Worm (Caenorhabditis elegans) whole organism, L1 larva: ENCODE data around the gene cyp-34A5.

Source experiments
- C34B4.2 ChIP-seq: sonication (generic microtip); optimal IDR thresholded peaks from 2 replicates; lab custom pipeline; 2017; ENCODE audit warnings: mild to moderate bottlenecking, missing genetic modification characterization, missing compliant biosample characterization
- alr-1 ChIP-seq: fragments of 200-800 bp; sonication (Bioruptor generic); optimal IDR thresholded peaks from 2 replicates; lab custom pipeline; 2018; ENCODE audit warnings: borderline replicate concordance, mild to moderate bottlenecking, missing genetic modification characterization, missing compliant biosample characterization
- blmp-1 ChIP-seq: fragments of 150-350 bp; optimal IDR thresholded peaks from 2 replicates; lab custom pipeline; 2014; ENCODE audit warnings: missing biosample characterization, missing genetic modification characterization
- ceh-8 ChIP-seq: fragments of 200-800 bp; sonication (Bioruptor generic); optimal IDR thresholded peaks from 2 replicates; lab custom pipeline; 2018; ENCODE audit warnings: mild to moderate bottlenecking, missing genetic modification characterization, moderate library complexity, missing compliant biosample characterization
- ces-1 ChIP-seq: fragments of 150-350 bp; optimal IDR thresholded peaks from 2 replicates; lab custom pipeline; 2014; ENCODE audit warnings: missing biosample characterization, missing genetic modification reagents, missing genetic modification characterization
- dsc-1 ChIP-seq: sonication (generic microtip); optimal IDR thresholded peaks from 2 replicates; lab custom pipeline; 2016; ENCODE audit warnings: mild to moderate bottlenecking, missing genetic modification characterization, missing compliant biosample characterization
- efl-1 ChIP-seq, 4 experiments: fragments of 150-350 bp; optimal IDR thresholded peaks in 3 of 4; peaks in 1 of 4; 1 replicate in 1 of 4; 2 replicates in 3 of 4; lab custom pipeline; 2014; ENCODE audit warnings: missing biosample characterization in 2 of 4, missing genetic modification characterization in 2 of 4, missing genetic modification reagents in 2 of 4
- efl-3 ChIP-seq: fragments of 200-800 bp; sonication (Bioruptor generic); optimal IDR thresholded peaks from 2 replicates; lab custom pipeline; 2018; ENCODE audit warnings: mild to moderate bottlenecking, missing genetic modification characterization, missing compliant biosample characterization
- egl-13 ChIP-seq: sonication (generic microtip); optimal IDR thresholded peaks from 2 replicates; lab custom pipeline; 2016; ENCODE audit warnings: missing genotype, missing genetic modification reagents, missing genetic modification characterization, missing compliant biosample characterization
- elt-3 ChIP-seq, 6 experiments: fragments of 150-350 bp in 1 of 6; sonication (generic microtip); optimal IDR thresholded peaks; 2 replicates each; lab custom pipeline; 2017 to 2018; ENCODE audit warnings: missing biosample characterization in 6 of 6, missing genetic modification characterization in 6 of 6, inconsistent platforms in 1 of 6
- fkh-10 ChIP-seq: sonication (generic microtip); optimal IDR thresholded peaks from 2 replicates; lab custom pipeline; 2017; ENCODE audit warnings: missing biosample characterization, missing genetic modification reagents, missing genetic modification characterization
- fkh-4 ChIP-seq: sonication (generic microtip); optimal IDR thresholded peaks from 2 replicates; lab custom pipeline; 2016; ENCODE audit warnings: missing compliant biosample characterization, missing genetic modification characterization, borderline replicate concordance
- fkh-8 ChIP-seq: sonication (generic microtip); optimal IDR thresholded peaks from 2 replicates; lab custom pipeline; 2016; ENCODE audit warnings: mild to moderate bottlenecking, missing genetic modification characterization, missing compliant biosample characterization
- grh-1 ChIP-seq: fragments of 200-800 bp; sonication (Bioruptor generic); IDR thresholded peaks from 2 replicates; pipeline ENCODE4 v1.3.6; 2022; ENCODE audit warnings: missing genetic modification reagents, missing genetic modification characterization, missing compliant biosample characterization
- hlh-4 ChIP-seq: sonication (generic microtip); optimal IDR thresholded peaks from 2 replicates; lab custom pipeline; 2016; ENCODE audit warnings: mild to moderate bottlenecking, missing genetic modification characterization, missing compliant biosample characterization
- hpl-2 ChIP-seq: fragments of 150-350 bp; optimal IDR thresholded peaks from 2 replicates; lab custom pipeline; 2014; ENCODE audit warnings: missing biosample characterization, missing genetic modification reagents, missing genetic modification characterization
- isw-1 ChIP-seq: fragments of 200-800 bp; sonication (Bioruptor generic); IDR thresholded peaks from 2 replicates; pipeline ENCODE4 v1.3.6; 2022; ENCODE audit warnings: missing genetic modification characterization, missing compliant biosample characterization
- jun-1 ChIP-seq: fragments of 150-350 bp; optimal IDR thresholded peaks from 2 replicates; lab custom pipeline; 2014; ENCODE audit warnings: missing biosample characterization, missing genetic modification reagents, missing genetic modification characterization
- lin-14 ChIP-seq: fragments of 200-800 bp; sonication (Bioruptor generic); optimal IDR thresholded peaks from 2 replicates; lab custom pipeline; 2018; ENCODE audit warnings: mild to moderate bottlenecking, missing genetic modification characterization, moderate library complexity, missing compliant biosample characterization
- lin-35 ChIP-seq, 2 experiments: fragments of 150-350 bp; optimal IDR thresholded peaks; 2 replicates each; lab custom pipeline; 2014; ENCODE audit warnings: missing biosample characterization in 2 of 2, missing genetic modification characterization in 2 of 2, missing genetic modification reagents in 2 of 2
- lin-39 ChIP-seq: fragments of 150-350 bp; optimal IDR thresholded peaks from 2 replicates; lab custom pipeline; 2014; ENCODE audit warnings: missing biosample characterization, missing genetic modification reagents, missing genetic modification characterization
- lsy-2 ChIP-seq, 2 experiments: fragments of 150-350 bp; optimal IDR thresholded peaks; 2 replicates each; lab custom pipeline; 2014; ENCODE audit warnings: missing biosample characterization in 2 of 2, missing genetic modification characterization in 2 of 2
- mab-9 ChIP-seq: fragments of 200-800 bp; sonication (Bioruptor generic); IDR thresholded peaks from 2 replicates; pipeline ENCODE4 v1.3.6; 2022; ENCODE audit warnings: missing genetic modification reagents, missing genetic modification characterization, missing compliant biosample characterization
- mdl-1 ChIP-seq, 2 experiments: fragments of 150-350 bp; optimal IDR thresholded peaks; 2 replicates each; lab custom pipeline; 2014 to 2017; ENCODE audit warnings: missing biosample characterization in 2 of 2, missing genetic modification characterization in 2 of 2, inconsistent platforms in 1 of 2
- mef-2 ChIP-seq: fragments of 150-350 bp; optimal IDR thresholded peaks from 2 replicates; lab custom pipeline; 2014; ENCODE audit warnings: missing biosample characterization, missing genetic modification characterization
- nhr-11 ChIP-seq: fragments of 150-350 bp; optimal IDR thresholded peaks from 2 replicates; lab custom pipeline; 2014; ENCODE audit warnings: missing biosample characterization, missing genetic modification characterization
- nhr-20 ChIP-seq: sonication (generic microtip); optimal IDR thresholded peaks from 2 replicates; lab custom pipeline; 2016; ENCODE audit warnings: mild to moderate bottlenecking, missing genetic modification characterization, missing compliant biosample characterization
- nhr-28 ChIP-seq: fragments of 150-350 bp; optimal IDR thresholded peaks from 2 replicates; lab custom pipeline; 2014; ENCODE audit warnings: missing biosample characterization, missing genetic modification characterization
- nhr-47 ChIP-seq: sonication (generic microtip); optimal IDR thresholded peaks from 2 replicates; lab custom pipeline; 2016; ENCODE audit warnings: mild to moderate bottlenecking, missing genetic modification characterization, moderate library complexity, missing compliant biosample characterization
- nhr-71 ChIP-seq: sonication (generic microtip); optimal IDR thresholded peaks from 2 replicates; lab custom pipeline; 2016; ENCODE audit warnings: mild to moderate bottlenecking, missing genetic modification characterization, moderate library complexity, missing compliant biosample characterization
- nhr-76 ChIP-seq: sonication (generic microtip); optimal IDR thresholded peaks from 2 replicates; lab custom pipeline; 2017; ENCODE audit warnings: missing biosample characterization, missing genetic modification characterization
- nhr-77 ChIP-seq: fragments of 150-350 bp; optimal IDR thresholded peaks from 2 replicates; lab custom pipeline; 2014; ENCODE audit warnings: missing biosample characterization, missing genetic modification characterization
- nhr-84 ChIP-seq: sonication (generic microtip); optimal IDR thresholded peaks from 2 replicates; lab custom pipeline; 2017; ENCODE audit warnings: missing biosample characterization, missing genetic modification characterization
- nhr-85 ChIP-seq: sonication (generic microtip); peaks from one replicate; lab custom pipeline; 2016; ENCODE audit warnings: missing genetic modification characterization, inconsistent platforms, missing compliant biosample characterization
- nhr-90 ChIP-seq: sonication (generic microtip); optimal IDR thresholded peaks from 2 replicates; lab custom pipeline; 2016; ENCODE audit warnings: mild to moderate bottlenecking, missing genetic modification characterization, missing compliant biosample characterization; ENCODE audit not compliant: poor library complexity
- pax-3 ChIP-seq: fragments of 200-800 bp; sonication (Bioruptor generic); optimal IDR thresholded peaks from 2 replicates; lab custom pipeline; 2018; ENCODE audit warnings: mild to moderate bottlenecking, missing genetic modification characterization, moderate library complexity, missing compliant biosample characterization
- pqm-1 ChIP-seq: sonication (generic microtip); optimal IDR thresholded peaks from 3 replicates; lab custom pipeline; 2017; ENCODE audit warnings: missing biosample characterization, missing genetic modification characterization
- skn-1 ChIP-seq: fragments of 150-350 bp; optimal IDR thresholded peaks from 2 replicates; lab custom pipeline; 2014; ENCODE audit warnings: missing biosample characterization, missing genetic modification characterization
- snpc-4 ChIP-seq: fragments of 150-350 bp; optimal IDR thresholded peaks from 2 replicates; lab custom pipeline; 2014; ENCODE audit warnings: missing biosample characterization, missing genetic modification characterization
- sox-4 ChIP-seq: sonication (generic microtip); optimal IDR thresholded peaks from 2 replicates; lab custom pipeline; 2016; ENCODE audit warnings: missing genetic modification characterization, missing compliant biosample characterization
- sptf-1 ChIP-seq: fragments of 150-350 bp; optimal IDR thresholded peaks from 2 replicates; lab custom pipeline; 2014; ENCODE audit warnings: missing biosample characterization, missing genetic modification characterization
- unc-130 ChIP-seq: fragments of 150-350 bp; optimal IDR thresholded peaks from 2 replicates; lab custom pipeline; 2017; ENCODE audit warnings: missing biosample characterization, missing genetic modification characterization, inconsistent platforms
- unc-62 ChIP-seq: fragments of 150-350 bp; optimal IDR thresholded peaks from 2 replicates; lab custom pipeline; 2014; ENCODE audit warnings: missing biosample characterization, missing genetic modification reagents, missing genetic modification characterization
- unc-86 ChIP-seq: sonication (generic microtip); optimal IDR thresholded peaks from 2 replicates; lab custom pipeline; 2016; ENCODE audit warnings: missing genetic modification characterization, missing compliant biosample characterization
- zip-4 ChIP-seq: fragments of 200-800 bp; sonication (Bioruptor generic); optimal IDR thresholded peaks from 2 replicates; lab custom pipeline; 2018; ENCODE audit warnings: mild to moderate bottlenecking, missing genetic modification characterization, moderate library complexity, missing compliant biosample characterization

The cyp-34A5 gene

DNA sequence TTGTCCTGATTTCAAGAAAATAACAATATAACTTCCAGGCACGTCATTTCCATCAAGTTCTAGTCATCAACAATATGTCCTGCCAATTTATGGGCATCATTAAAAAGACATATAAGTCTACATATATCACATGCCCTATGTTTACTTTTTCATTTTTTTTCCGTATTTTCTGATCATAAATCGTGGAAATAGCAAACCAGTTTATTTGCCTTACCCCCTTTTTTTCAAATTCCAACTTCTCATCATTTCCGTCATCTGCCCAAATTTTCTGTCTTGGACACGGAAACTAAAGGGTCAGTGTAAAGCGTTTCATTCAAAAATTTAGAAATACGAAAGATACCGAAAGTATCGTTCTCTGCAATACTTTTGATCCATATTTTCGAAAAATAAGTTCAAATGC lies 34.8 kb upstream of the cyp-34A5 start (continued):
- TF ChIP-seq nhr-71 (tag; lab: Kevin White, UChicago) (peak; percentile 47), alr-1 (tag; lab: Kevin White, UChicago) (no peak), nhr-90 (tag; lab: Kevin White, UChicago) (peak; percentile 2), nhr-20 (tag; lab: Kevin White, UChicago) (peak; percentile 56), jun-1 (tag; lab: Kevin White, UChicago) (no peak), fkh-4 (tag; lab: Kevin White, UChicago) (no peak), nhr-28 (no peak), efl-1 (optimal IDR thresholded peaks at IDR 0.05; lab: Kevin White, UChicago) (no peak), efl-1 (GFP tag; optimal IDR thresholded peaks at IDR 0.05 in 1 of 2; lab: Kevin White, UChicago) (peak in 1 of 2 experiments; percentile 56), lin-14 (no peak), hlh-4 (tag; lab: Kevin White, UChicago) (no peak), zip-4 (GFP tag; lab: Kevin White, UChicago) (no peak), grh-1 (GFP tag; lab: Robert Waterston, UW) (peak; percentile 58), fkh-8 (tag; lab: Kevin White, UChicago) (no peak), lin-35 (GFP tag; optimal IDR thresholded peaks at IDR 0.05; lab: Kevin White, UChicago) (peak in 1 of 2 experiments; percentile 48), pax-3 (tag; lab: Kevin White, UChicago) (no peak), pqm-1 (tag; lab: Kevin White, UChicago) (no peak), dsc-1 (tag; lab: Kevin White, UChicago) (no peak), sox-4 (no peak), nhr-77 (tag; lab: Kevin White, UChicago) (no peak), mef-2 (tag; lab: Kevin White, UChicago) (no peak), unc-86 (tag; lab: Kevin White, UChicago) (no peak), lsy-2 (tag; optimal IDR thresholded peaks at IDR 0.05; lab: Kevin White, UChicago) (no peak), lin-39 (tag; lab: Kevin White, UChicago) (no peak), skn-1 (tag; lab: Kevin White, UChicago) (no peak), nhr-85 (tag; lab: Kevin White, UChicago) (peak; percentile 86), ceh-8 (GFP tag; lab: Kevin White, UChicago) (no peak), C34B4.2 (no peak), elt-3 (tag; optimal IDR thresholded peaks at IDR 0.05; lab: Kevin White, UChicago) (peak in 1 of 6 experiments; percentile 37), nhr-47 (tag; lab: Kevin White, UChicago) (no peak), fkh-10 (GFP tag; lab: Kevin White, UChicago) (no peak), nhr-84 (tag; lab: Kevin White, UChicago) (no peak), efl-3 (GFP tag; lab: Kevin White, UChicago) (no peak), ces-1 (no peak), mdl-1 (tag; optimal IDR thresholded peaks at IDR 0.05; lab: Kevin White, UChicago) (no peak), unc-62 (GFP tag; lab: Kevin White, UChicago) (no peak), egl-13 (no peak), isw-1 (GFP tag; lab: Robert Waterston, UW) (no peak), blmp-1 (tag; lab: Kevin White, UChicago) (no peak), hpl-2 (GFP tag; lab: Kevin White, UChicago) (no peak), snpc-4 (tag; lab: Kevin White, UChicago) (no peak), unc-130 (no peak), mab-9 (GFP tag; lab: Robert Waterston, UW) (no peak), sptf-1 (tag; lab: Kevin White, UChicago) (no peak), nhr-76 (tag; lab: Kevin White, UChicago) (no peak), nhr-11 (tag; lab: Kevin White, UChicago) (no peak)
